Worm (Caenorhabditis elegans): ENCODE data around the gene npp-23.

ce11 chrIV:8852194-8852593, 17.3 kb downstream of the npp-23 start, which contains the start of gene alp-1:
- no peak for TF ChIP-seq F10E7.11 (tag; optimal IDR thresholded peaks at IDR 0.05)
- TF ChIP-seq sptf-2 (GFP tag; optimal IDR thresholded peaks at IDR 0.05): no peak
- no peak for TF ChIP-seq ets-4 (GFP tag; optimal IDR thresholded peaks at IDR 0.05)
